Worm (Caenorhabditis elegans): ENCODE measurements around the gene Y47D3A.32.

The Y47D3A.32 gene

ce11 chrIII:11251718-11252441, at the start of gene Y47D3A.32:
Gene Y47D3A.32, plus strand, starts transcription at chrIII:11252391.
- TF ChIP-seq ceh-14 (tag; optimal IDR thresholded peaks at IDR 0.05), result no peak
- TF ChIP-seq pag-3 (tag; optimal IDR thresholded peaks at IDR 0.05; ENCODE audit: borderline replicate concordance), result no peak
- TF ChIP-seq elt-2 (tag; optimal IDR thresholded peaks at IDR 0.05), result peak; percentile 9

- no peak for TF ChIP-seq unc-3 (GFP tag; conservative IDR thresholded peaks at IDR 0.05)
- no peak for TF ChIP-seq unc-3 (tag; optimal IDR thresholded peaks at IDR 0.05)
- no peak for TF ChIP-seq ceh-48 (tag; optimal IDR thresholded peaks at IDR 0.05)
- no peak for TF ChIP-seq tbx-7 (tag; optimal IDR thresholded peaks at IDR 0.05)
- TF ChIP-seq rnt-1 (tag; optimal IDR thresholded peaks at IDR 0.05), result no peak
- TF ChIP-seq madf-2 (tag; optimal IDR thresholded peaks at IDR 0.05), result no peak
- no peak for TF ChIP-seq ceh-45 (GFP tag; IDR thresholded peaks at IDR 0.05)
- TF ChIP-seq pat-9 (tag; optimal IDR thresholded peaks at IDR 0.05), result peak; percentile 8
- TF ChIP-seq fkh-6 (tag; optimal IDR thresholded peaks at IDR 0.05), result no peak
- TF ChIP-seq gmeb-2 (tag; optimal IDR thresholded peaks at IDR 0.05), result no peak
- no peak for TF ChIP-seq hlh-13 (GFP tag; optimal IDR thresholded peaks at IDR 0.05)
- no peak for TF ChIP-seq hlh-8 (tag; optimal IDR thresholded peaks at IDR 0.05)
- TF ChIP-seq fax-1 (tag; optimal IDR thresholded peaks at IDR 0.05), result no peak
- no peak for TF ChIP-seq hlh-15 (tag; optimal IDR thresholded peaks at IDR 0.05)
- no peak for TF ChIP-seq hlh-6 (tag; optimal IDR thresholded peaks at IDR 0.05)
- TF ChIP-seq nfya-1 (tag; optimal IDR thresholded peaks at IDR 0.05), result peak; percentile 21
- TF ChIP-seq K02D7.2 (tag; optimal IDR thresholded peaks at IDR 0.05), result no peak
- no peak for TF ChIP-seq nhr-11 (tag; optimal IDR thresholded peaks at IDR 0.05)
- peak; percentile 20 for TF ChIP-seq ceh-34 (tag; optimal IDR thresholded peaks at IDR 0.05)
- TF ChIP-seq nhr-232 (tag; optimal IDR thresholded peaks at IDR 0.05), result no peak
- TF ChIP-seq zip-5 (tag; optimal IDR thresholded peaks at IDR 0.05), result no peak
- TF ChIP-seq ceh-18 (tag; optimal IDR thresholded peaks at IDR 0.05), result peak; percentile 33
- no peak for TF ChIP-seq lim-6 (tag; optimal IDR thresholded peaks at IDR 0.05)
These were observed 49.2 kb upstream of the Y47D3A.32 start for ce11 chrIII:11202992-11203391.

ce11 chrIII:11206875-11207274, 45.3 kb upstream of the Y47D3A.32 start:
- TF ChIP-seq nhr-11 (tag; optimal IDR thresholded peaks at IDR 0.05) (no peak), hlh-15 (tag; optimal IDR thresholded peaks at IDR 0.05) (no peak), fax-1 (tag; optimal IDR thresholded peaks at IDR 0.05) (no peak), pros-1 (tag; optimal IDR thresholded peaks at IDR 0.05) (no peak), madf-2 (tag; optimal IDR thresholded peaks at IDR 0.05) (no peak), T23F11.4 (GFP tag; optimal IDR thresholded peaks at IDR 0.05) (no peak), C08G9.2 (tag; optimal IDR thresholded peaks at IDR 0.05) (no peak), elt-2 (tag; optimal IDR thresholded peaks at IDR 0.05) (no peak), nhr-232 (tag; optimal IDR thresholded peaks at IDR 0.05) (no peak), syd-9 (tag; optimal IDR thresholded peaks at IDR 0.05) (no peak), ceh-31 (tag; optimal IDR thresholded peaks at IDR 0.05) (no peak), K02D7.2 (tag; optimal IDR thresholded peaks at IDR 0.05) (no peak), rnt-1 (tag; optimal IDR thresholded peaks at IDR 0.05) (no peak), ceh-19 (GFP tag; optimal IDR thresholded peaks at IDR 0.05) (no peak), hlh-6 (tag; optimal IDR thresholded peaks at IDR 0.05) (no peak)

ce11 chrIII:11207825-11208224, 44.4 kb upstream of the Y47D3A.32 start:
- TF ChIP-seq ttx-3 (tag; optimal IDR thresholded peaks at IDR 0.05) (no peak), pax-1 (tag; optimal IDR thresholded peaks at IDR 0.05) (no peak), fkh-10 (GFP tag; optimal IDR thresholded peaks at IDR 0.05) (no peak), dve-1 (tag; optimal IDR thresholded peaks at IDR 0.05) (peak; percentile 96), syd-9 (tag; optimal IDR thresholded peaks at IDR 0.05) (no peak), ama-1 (optimal IDR thresholded peaks at IDR 0.05) (no peak), tbx-7 (tag; optimal IDR thresholded peaks at IDR 0.05) (no peak)
